Worm (Caenorhabditis elegans): ENCODE results near the gene ebp-2.

- TF ChIP-seq ets-7 (tag; optimal IDR thresholded peaks at IDR 0.05) (no peak), aly-1 (tag; optimal IDR thresholded peaks at IDR 0.05) (no peak), pes-1 (GFP tag; IDR thresholded peaks at IDR 0.05) (no peak), ama-1 (optimal IDR thresholded peaks at IDR 0.05) (no peak), tbx-11 (GFP tag; IDR thresholded peaks at IDR 0.05) (no peak), tbx-37 (GFP tag; conservative IDR thresholded peaks at IDR 0.05) (no peak), scrt-1 (GFP tag; IDR thresholded peaks at IDR 0.05) (no peak), ceh-13 (GFP tag; optimal IDR thresholded peaks at IDR 0.05) (no peak), hnd-1 (tag; optimal IDR thresholded peaks at IDR 0.05) (no peak), sea-1 (GFP tag; conservative IDR thresholded peaks at IDR 0.05) (no peak), tra-4 (tag; optimal IDR thresholded peaks at IDR 0.05) (no peak)
Measured at ce11 chrII:11463899-11464298, 21.4 kb downstream of the ebp-2 start.

All from whole organism, early embryonic.